Worm (Caenorhabditis elegans) whole organism, L4 larva: ENCODE measurements around the gene F16B12.6.

ENCODE experiments used
- F49E8.2 ChIP-seq: sonication (generic microtip); optimal IDR thresholded peaks from 2 replicates; lab custom pipeline; 2016; ENCODE audit warnings: missing compliant biosample characterization, mild to moderate bottlenecking, missing genetic modification characterization, borderline replicate concordance
- R02D3.7 ChIP-seq: fragments of 150-350 bp; sonication (generic microtip); optimal IDR thresholded peaks from 3 replicates; lab custom pipeline; 2014; ENCODE audit warnings: missing biosample characterization, missing genetic modification characterization
- Y48G9A.11 ChIP-seq: fragments of 200-800 bp; sonication (Bioruptor generic); IDR thresholded peaks from 2 replicates; pipeline ENCODE4 v1.3.6; 2022; ENCODE audit warnings: missing genetic modification reagents, missing genetic modification characterization, missing compliant biosample characterization
- ama-1 ChIP-seq: fragments of 150-350 bp; optimal IDR thresholded peaks from 2 replicates; lab custom pipeline; 2014; ENCODE audit warnings: inconsistent platforms, mixed read lengths
- dmd-6 ChIP-seq: fragments of 200-800 bp; sonication (Bioruptor generic); IDR thresholded peaks from 2 replicates; pipeline ENCODE4 v1.3.6; 2022; ENCODE audit warnings: missing genetic modification reagents, missing genetic modification characterization, missing compliant biosample characterization
- dmd-9 ChIP-seq: fragments of 200-800 bp; sonication (Bioruptor generic); IDR thresholded peaks from 2 replicates; pipeline ENCODE4 v1.3.6; 2022; ENCODE audit warnings: missing genetic modification reagents, missing genetic modification characterization, missing compliant biosample characterization
- mdl-1 ChIP-seq, 2 experiments: fragments of 150-350 bp in 1 of 2; sonication (generic microtip) in 1 of 2; optimal IDR thresholded peaks; 2 replicates each; lab custom pipeline; 2014 to 2017; ENCODE audit warnings: missing biosample characterization in 2 of 2, missing genetic modification characterization in 2 of 2
- nhr-237 ChIP-seq: sonication (generic microtip); optimal IDR thresholded peaks from 2 replicates; lab custom pipeline; 2017; ENCODE audit warnings: missing biosample characterization, missing genetic modification characterization
- nhr-28 ChIP-seq: fragments of 150-350 bp; optimal IDR thresholded peaks from 2 replicates; lab custom pipeline; 2014; ENCODE audit warnings: missing biosample characterization, missing genetic modification characterization
- pha-4 ChIP-seq, 2 experiments: fragments of 150-350 bp in 1 of 2; fragments of 200-800 bp in 1 of 2; sonication (Bioruptor generic) in 1 of 2; IDR thresholded peaks in 1 of 2; optimal IDR thresholded peaks in 1 of 2; 2 replicates each; pipeline versions ENCODE4 v1.3.6 to Lab custom; 2014 to 2022; ENCODE audit warnings: missing genetic modification characterization in 2 of 2, missing genetic modification reagents in 2 of 2, missing biosample characterization in 1 of 2, missing compliant biosample characterization in 1 of 2
- saeg-2 ChIP-seq: fragments of 200-800 bp; sonication (Bioruptor generic); IDR thresholded peaks from 2 replicates; pipeline ENCODE4 v1.3.6; 2022; ENCODE audit warnings: missing genetic modification reagents, missing genetic modification characterization, missing compliant biosample characterization
- skn-1 ChIP-seq: fragments of 150-350 bp; optimal IDR thresholded peaks from 2 replicates; lab custom pipeline; 2014; ENCODE audit warnings: missing biosample characterization, missing genetic modification characterization
- snpc-1.2 ChIP-seq: fragments of 200-800 bp; sonication (Bioruptor generic); IDR thresholded peaks from 2 replicates; pipeline ENCODE4 v1.3.6; 2022; ENCODE audit warnings: missing genetic modification reagents, missing genetic modification characterization, missing compliant biosample characterization
- snpc-4 ChIP-seq: fragments of 150-350 bp; optimal IDR thresholded peaks from 2 replicates; lab custom pipeline; 2014; ENCODE audit warnings: missing biosample characterization, missing genetic modification characterization

DNA sequence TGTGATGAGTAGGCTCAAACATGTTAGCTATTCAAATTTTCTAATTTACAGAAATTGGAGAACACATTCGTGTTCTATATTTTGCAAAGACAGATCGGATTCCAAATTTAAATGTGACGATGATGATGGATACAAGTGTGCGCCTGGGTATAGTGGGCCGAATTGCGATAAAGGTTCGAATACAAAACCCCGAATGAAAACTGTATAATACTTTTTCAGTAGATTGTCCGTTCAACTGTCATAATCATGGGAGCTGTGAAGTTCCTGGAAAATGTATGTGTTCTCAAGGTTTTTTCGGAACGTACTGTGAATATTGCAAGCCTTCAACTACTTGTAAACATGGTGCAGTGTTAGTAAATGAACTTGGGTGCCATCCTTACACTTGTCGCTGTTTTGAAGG lies 11.1 kb upstream of the F16B12.6 start:
- TF ChIP-seq R02D3.7 (tag; lab: Kevin White, UChicago) (no peak), dmd-9 (GFP tag; lab: Robert Waterston, UW) (no peak), nhr-237 (tag; lab: Kevin White, UChicago) (no peak), dmd-6 (GFP tag; lab: Robert Waterston, UW) (no peak), Y48G9A.11 (GFP tag; lab: Robert Waterston, UW) (no peak), snpc-1.2 (GFP tag; lab: Robert Waterston, UW) (no peak), ama-1 (lab: Kevin White, UChicago) (no peak), nhr-28 (tag; lab: Kevin White, UChicago) (no peak), skn-1 (tag; lab: Kevin White, UChicago) (no peak), saeg-2 (GFP tag; lab: Robert Waterston, UW) (no peak), pha-4 (GFP tag; IDR thresholded peaks at IDR 0.05; lab: Robert Waterston, UW) (no peak), pha-4 (tag; optimal IDR thresholded peaks at IDR 0.05; lab: Kevin White, UChicago) (no peak), mdl-1 (tag; optimal IDR thresholded peaks at IDR 0.05; lab: Kevin White, UChicago) (no peak), F49E8.2 (no peak), snpc-4 (tag; lab: Kevin White, UChicago) (no peak)
